Worm (Caenorhabditis elegans) whole organism, early embryonic: Measurements from ENCODE around the gene W09H1.3.

Source experiments
- B0310.2 ChIP-seq: sonication (generic microtip); optimal IDR thresholded peaks from 2 replicates; lab custom pipeline; 2016; ENCODE audit warnings: mild to moderate bottlenecking, missing genetic modification characterization, missing compliant biosample characterization
- ama-1 ChIP-seq: fragments of 150-350 bp; optimal IDR thresholded peaks from 2 replicates; lab custom pipeline; 2014
- hnd-1 ChIP-seq: sonication (generic microtip); optimal IDR thresholded peaks from 2 replicates; lab custom pipeline; 2016; ENCODE audit warnings: missing genetic modification characterization, missing compliant biosample characterization

- TF ChIP-seq ama-1 (lab: Kevin White, UChicago) (no peak), hnd-1 (tag; lab: Kevin White, UChicago) (no peak), B0310.2 (tag; lab: Kevin White, UChicago) (no peak)
Observed at ce11 chrII:13230489-13231196, 46.4 kb downstream of the W09H1.3 start.
